Worm (Caenorhabditis elegans) whole organism, midembryonic: ENCODE data around the gene srh-38.

Experiments
- T22C8.4 ChIP-seq: fragments of 200-800 bp; sonication (Bioruptor generic); IDR thresholded peaks from 2 replicates; pipeline ENCODE4 v1.3.6; 2022; ENCODE audit warnings: missing genetic modification characterization, missing compliant biosample characterization
- cog-1 ChIP-seq: sonication (generic microtip); optimal IDR thresholded peaks from 2 replicates; lab custom pipeline; 2016; ENCODE audit warnings: missing genetic modification characterization, missing compliant biosample characterization
- flt-1 ChIP-seq: fragments of 200-800 bp; sonication (Bioruptor generic); IDR thresholded peaks from 2 replicates; pipeline ENCODE4 v1.3.6; 2022; ENCODE audit warnings: missing genetic modification characterization, missing compliant biosample characterization
- klf-2 ChIP-seq: fragments of 200-800 bp; sonication (Bioruptor generic); conservative IDR thresholded peaks from 2 replicates; pipeline ENCODE4 v1.3.6; 2022; ENCODE audit warnings: missing genetic modification reagents, missing genetic modification characterization, missing compliant biosample characterization
- med-1 ChIP-seq: sonication (generic microtip); optimal IDR thresholded peaks from 2 replicates; lab custom pipeline; 2017; ENCODE audit warnings: missing genetic modification characterization, mild to moderate bottlenecking, missing compliant biosample characterization, antibody characterized with exemption, missing genetic modification reagents; ENCODE audit not compliant: insufficient read depth
- ref-1 ChIP-seq: fragments of 200-800 bp; sonication (Bioruptor generic); conservative IDR thresholded peaks from 2 replicates; pipeline ENCODE4 v1.3.6; 2022; ENCODE audit warnings: missing genetic modification reagents, missing genetic modification characterization, missing compliant biosample characterization
- tab-1 ChIP-seq: fragments of 200-800 bp; sonication (Bioruptor generic); IDR thresholded peaks from 2 replicates; pipeline ENCODE4 v1.3.6; 2022; ENCODE audit warnings: missing genetic modification characterization, missing compliant biosample characterization
- ztf-23 ChIP-seq: fragments of 200-800 bp; sonication (Bioruptor generic); IDR thresholded peaks from 2 replicates; pipeline ENCODE4 v1.3.6; 2022; ENCODE audit warnings: missing genetic modification reagents, missing genetic modification characterization, missing compliant biosample characterization
- ztf-29 ChIP-seq: fragments of 200-800 bp; sonication (Bioruptor generic); IDR thresholded peaks from 2 replicates; pipeline ENCODE4 v1.3.6; 2022; ENCODE audit warnings: missing genetic modification reagents, missing genetic modification characterization, missing compliant biosample characterization

srh-38 gene

ce11 chrV:2943859-2944258, 21.4 kb upstream of the srh-38 start, which contains the start of gene srw-137:
Gene srw-137 (minus strand): TSS chrV:2943959.
- no peak for TF ChIP-seq cog-1 (tag; lab: Kevin White, UChicago)

DNA sequence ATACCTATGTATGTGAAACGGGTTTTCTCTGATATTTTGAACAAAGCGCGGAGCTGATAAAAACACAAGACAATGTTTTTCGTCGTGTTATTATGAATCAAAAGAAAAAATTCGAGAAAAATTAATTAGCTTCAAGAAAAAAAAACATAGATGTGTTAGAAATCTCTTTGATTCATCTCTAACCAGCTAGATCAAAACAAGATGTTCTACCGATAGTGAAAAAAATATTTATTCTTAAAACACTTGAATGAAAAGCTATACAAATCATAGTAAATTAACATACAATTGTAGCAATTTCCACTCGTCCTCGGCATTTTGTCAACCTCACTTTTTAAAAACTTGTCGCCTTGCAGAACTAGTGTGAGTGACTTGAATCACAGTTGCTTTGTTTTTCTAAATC, 19.8 kb upstream of the srh-38 start:
- TF ChIP-seq med-1 (GFP tag; lab: Kevin White, UChicago), result no peak
- TF ChIP-seq ref-1 (GFP tag; lab: Robert Waterston, UW), result no peak
- TF ChIP-seq klf-2 (GFP tag; lab: Robert Waterston, UW), result no peak
- TF ChIP-seq ztf-23, result no peak
- no peak for TF ChIP-seq tab-1 (GFP tag; lab: Robert Waterston, UW)
- TF ChIP-seq cog-1 (tag; lab: Kevin White, UChicago), result no peak
- TF ChIP-seq flt-1 (GFP tag; lab: Robert Waterston, UW), result no peak
- no peak for TF ChIP-seq ztf-29 (GFP tag; lab: Robert Waterston, UW)
- TF ChIP-seq T22C8.4 (GFP tag; lab: Robert Waterston, UW), result no peak

- TF ChIP-seq flt-1 (GFP tag; lab: Robert Waterston, UW), result no peak
- TF ChIP-seq cog-1 (tag; lab: Kevin White, UChicago), result no peak
- TF ChIP-seq T22C8.4 (GFP tag; lab: Robert Waterston, UW), result no peak
- no peak for TF ChIP-seq klf-2 (GFP tag; lab: Robert Waterston, UW)
- no peak for TF ChIP-seq ztf-23
- TF ChIP-seq med-1 (GFP tag; lab: Kevin White, UChicago), result no peak
- no peak for TF ChIP-seq ztf-29 (GFP tag; lab: Robert Waterston, UW)
These were observed 18.9 kb upstream of the srh-38 start, which contains the start of gene srw-143 for ce11 chrV:2941405-2941804. Gene srw-143 (minus strand): TSS chrV:2941505.

DNA sequence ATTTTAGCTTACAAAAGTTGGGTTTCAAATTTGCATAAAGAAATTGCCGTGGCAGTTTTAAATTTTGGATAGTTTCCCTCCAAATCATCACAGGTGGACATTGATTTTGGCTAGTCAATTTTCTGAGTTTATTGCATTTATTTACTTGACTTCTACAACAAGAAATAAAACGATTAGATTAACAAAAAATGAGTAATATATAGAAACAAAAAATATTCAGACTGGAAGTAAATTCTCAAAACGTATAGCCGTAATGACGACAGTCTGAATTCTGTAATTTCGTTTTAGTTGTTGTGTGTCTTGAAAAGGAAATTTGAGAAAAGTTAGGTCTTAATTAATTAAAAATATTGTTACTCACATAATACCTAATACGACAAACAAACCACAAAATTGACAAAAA, 16.0 kb upstream of the srh-38 start, which contains the start of gene srw-141:
Gene srw-141 (minus strand): TSS at position 101 of the 400 bp plus-strand sequence.
- TF ChIP-seq ztf-23 (no peak), T22C8.4 (GFP tag; lab: Robert Waterston, UW) (no peak), cog-1 (tag; lab: Kevin White, UChicago) (no peak), tab-1 (GFP tag; lab: Robert Waterston, UW) (no peak), ztf-29 (GFP tag; lab: Robert Waterston, UW) (no peak), med-1 (GFP tag; lab: Kevin White, UChicago) (no peak), klf-2 (GFP tag; lab: Robert Waterston, UW) (no peak), ref-1 (GFP tag; lab: Robert Waterston, UW) (no peak), flt-1 (GFP tag; lab: Robert Waterston, UW) (no peak)

- TF ChIP-seq flt-1 (GFP tag; lab: Robert Waterston, UW) (no peak), ref-1 (GFP tag; lab: Robert Waterston, UW) (no peak), klf-2 (GFP tag; lab: Robert Waterston, UW) (no peak)
These were observed 11.6 kb upstream of the srh-38 start, which contains the start of gene srh-247 for ce11 chrV:2934075-2934474. Gene srh-247 (minus strand): TSS chrV:2934175.

ce11 chrV:2931252-2931651, 8.8 kb upstream of the srh-38 start, which contains the start of gene C31B8.1:
Gene C31B8.1 (plus strand): TSS chrV:2931552.
- TF ChIP-seq cog-1 (tag; lab: Kevin White, UChicago) (no peak), flt-1 (GFP tag; lab: Robert Waterston, UW) (no peak), tab-1 (GFP tag; lab: Robert Waterston, UW) (no peak), T22C8.4 (GFP tag; lab: Robert Waterston, UW) (no peak), med-1 (GFP tag; lab: Kevin White, UChicago) (no peak), ztf-29 (GFP tag; lab: Robert Waterston, UW) (no peak), ztf-23 (no peak), klf-2 (GFP tag; lab: Robert Waterston, UW) (no peak), ref-1 (GFP tag; lab: Robert Waterston, UW) (no peak)

DNA sequence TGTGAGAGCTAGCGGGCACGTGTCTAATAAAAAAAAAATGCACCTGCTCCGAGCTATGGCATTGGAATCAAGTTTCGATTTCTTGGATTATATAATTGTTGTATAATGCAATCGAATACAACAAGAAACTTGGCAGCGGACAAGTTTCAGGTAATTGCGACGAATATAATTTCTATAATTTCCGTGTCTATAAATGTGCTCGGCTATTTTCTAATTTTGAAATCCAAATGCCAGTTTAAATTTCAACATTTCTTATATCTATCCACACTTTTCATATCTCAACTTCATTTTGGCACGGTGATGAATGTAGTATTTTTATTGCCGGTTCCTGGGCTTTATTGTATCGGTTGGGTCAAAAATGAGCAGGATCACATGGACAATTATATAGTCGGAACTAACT, 7.3 kb upstream of the srh-38 start, which contains the start of gene C31B8.16:
Gene C31B8.16 (plus strand): TSS at position 301 of the 400 bp plus-strand sequence.
- no peak for TF ChIP-seq klf-2 (GFP tag; lab: Robert Waterston, UW)

DNA sequence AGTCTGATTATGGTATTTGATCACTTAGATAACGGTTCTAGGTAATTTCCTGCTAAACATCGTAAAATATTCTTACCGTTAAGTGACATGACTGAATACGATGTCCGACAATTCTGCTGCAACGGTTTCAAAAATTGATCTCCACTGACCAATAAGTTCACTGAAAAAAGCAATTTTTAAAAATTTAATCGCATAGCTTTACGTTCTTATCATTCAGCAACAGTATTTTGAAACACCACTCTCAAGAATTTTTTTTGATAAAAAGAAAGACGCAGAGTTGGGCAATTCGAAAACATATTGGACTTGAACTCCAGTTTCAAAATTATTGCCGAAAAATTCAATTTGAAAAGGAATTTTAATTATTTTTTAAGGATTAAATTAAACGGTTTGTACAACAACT, 5.1 kb upstream of the srh-38 start, which contains the start of gene C31B8.12:
Gene C31B8.12 (minus strand): TSS at position 101 of the 400 bp plus-strand sequence.
- no peak for TF ChIP-seq klf-2 (GFP tag; lab: Robert Waterston, UW)
- TF ChIP-seq ztf-23, result no peak
- no peak for TF ChIP-seq med-1 (GFP tag; lab: Kevin White, UChicago)
- TF ChIP-seq cog-1 (tag; lab: Kevin White, UChicago), result no peak
- no peak for TF ChIP-seq tab-1 (GFP tag; lab: Robert Waterston, UW)
- TF ChIP-seq ref-1 (GFP tag; lab: Robert Waterston, UW), result no peak
- TF ChIP-seq T22C8.4 (GFP tag; lab: Robert Waterston, UW), result no peak
- no peak for TF ChIP-seq flt-1 (GFP tag; lab: Robert Waterston, UW)
- TF ChIP-seq ztf-29 (GFP tag; lab: Robert Waterston, UW), result no peak

- TF ChIP-seq med-1 (GFP tag; lab: Kevin White, UChicago) (no peak), cog-1 (tag; lab: Kevin White, UChicago) (no peak), T22C8.4 (GFP tag; lab: Robert Waterston, UW) (no peak), klf-2 (GFP tag; lab: Robert Waterston, UW) (no peak), ztf-23 (no peak), ztf-29 (GFP tag; lab: Robert Waterston, UW) (no peak)
These were observed 2.4 kb downstream of the srh-38 start for ce11 chrV:2920125-2920524.

ce11 chrV:2913948-2914347, 8.5 kb downstream of the srh-38 start, which contains the start of gene srh-146:
Gene srh-146 (plus strand): TSS chrV:2914248.
- TF ChIP-seq flt-1 (GFP tag; lab: Robert Waterston, UW) (no peak), ztf-29 (GFP tag; lab: Robert Waterston, UW) (no peak), ztf-23 (no peak), ref-1 (GFP tag; lab: Robert Waterston, UW) (no peak), med-1 (GFP tag; lab: Kevin White, UChicago) (no peak), cog-1 (tag; lab: Kevin White, UChicago) (no peak), tab-1 (GFP tag; lab: Robert Waterston, UW) (no peak), klf-2 (GFP tag; lab: Robert Waterston, UW) (no peak), T22C8.4 (GFP tag; lab: Robert Waterston, UW) (no peak)
